Worm (Caenorhabditis elegans): ENCODE data around the gene hsp-75.

The hsp-75 gene

ce11 chrIII:7189581-7190128, 36.9 kb downstream of the hsp-75 start, which contains the start of gene rps-21 (continued):
- TF ChIP-seq hlh-8 (tag; optimal IDR thresholded peaks at IDR 0.05) = no peak
- TF ChIP-seq syd-9 (tag; optimal IDR thresholded peaks at IDR 0.05) = no peak
- peak; percentile 32 for TF ChIP-seq unc-55 (GFP tag; optimal IDR thresholded peaks at IDR 0.05)
- no peak for TF ChIP-seq pat-9 (tag; optimal IDR thresholded peaks at IDR 0.05)
- TF ChIP-seq ceh-31 (tag; optimal IDR thresholded peaks at IDR 0.05) = peak; percentile 71
- no peak for TF ChIP-seq lin-11 (tag; optimal IDR thresholded peaks at IDR 0.05)
- no peak for TF ChIP-seq unc-3 (GFP tag; conservative IDR thresholded peaks at IDR 0.05)
- TF ChIP-seq unc-3 (tag; optimal IDR thresholded peaks at IDR 0.05) = no peak
- no peak for TF ChIP-seq pag-3 (tag; optimal IDR thresholded peaks at IDR 0.05; ENCODE audit: borderline replicate concordance)
- no peak for TF ChIP-seq hlh-15 (tag; optimal IDR thresholded peaks at IDR 0.05)
- no peak for TF ChIP-seq tbx-7 (tag; optimal IDR thresholded peaks at IDR 0.05)
- peak; percentile 19 for TF ChIP-seq rnt-1 (tag; optimal IDR thresholded peaks at IDR 0.05)
- no peak for TF ChIP-seq ztf-16 (tag; optimal IDR thresholded peaks at IDR 0.05)
- TF ChIP-seq npax-4 (tag; optimal IDR thresholded peaks at IDR 0.05) = no peak
- no peak for TF ChIP-seq ama-1 (optimal IDR thresholded peaks at IDR 0.05)
- no peak for TF ChIP-seq F13H6.1 (tag; optimal IDR thresholded peaks at IDR 0.05)
- TF ChIP-seq ceh-22 (tag; optimal IDR thresholded peaks at IDR 0.05) = no peak
- TF ChIP-seq pha-2 (tag; optimal IDR thresholded peaks at IDR 0.05) = peak; percentile 20
- TF ChIP-seq gmeb-2 (tag; optimal IDR thresholded peaks at IDR 0.05) = no peak
- TF ChIP-seq ttx-3 (tag; optimal IDR thresholded peaks at IDR 0.05) = no peak
- TF ChIP-seq ceh-45 (GFP tag; IDR thresholded peaks at IDR 0.05) = no peak
- TF ChIP-seq ceh-9 (tag; optimal IDR thresholded peaks at IDR 0.05) = no peak
- no peak for TF ChIP-seq sox-4 (tag; optimal IDR thresholded peaks at IDR 0.05)
- peak; percentile 6 for TF ChIP-seq ceh-14 (tag; optimal IDR thresholded peaks at IDR 0.05)
- TF ChIP-seq elt-2 (tag; optimal IDR thresholded peaks at IDR 0.05) = peak; percentile 21
- no peak for TF ChIP-seq hlh-6 (tag; optimal IDR thresholded peaks at IDR 0.05)
- peak; percentile 69 for TF ChIP-seq tbx-2 (tag; optimal IDR thresholded peaks at IDR 0.05)
- TF ChIP-seq ets-4 (tag; optimal IDR thresholded peaks at IDR 0.05) = no peak
- TF ChIP-seq ceh-24 (tag; optimal IDR thresholded peaks at IDR 0.05) = no peak
- TF ChIP-seq pros-1 (tag; optimal IDR thresholded peaks at IDR 0.05) = no peak
- no peak for TF ChIP-seq sox-2 (GFP tag; IDR thresholded peaks at IDR 0.05)
- no peak for TF ChIP-seq ceh-19 (GFP tag; optimal IDR thresholded peaks at IDR 0.05)
- TF ChIP-seq elt-4 (tag; optimal IDR thresholded peaks at IDR 0.05) = no peak

ce11 chrIII:7188300-7189052, 38.0 kb downstream of the hsp-75 start, which contains the start of the genes F37C12.21 and F37C12.10:
Gene F37C12.21 (plus strand): TSS chrIII:7188357.
Gene F37C12.10 (minus strand): TSS chrIII:7188384.
- TF ChIP-seq elt-2 (tag; optimal IDR thresholded peaks at IDR 0.05) (peak; percentile 49), fax-1 (tag; optimal IDR thresholded peaks at IDR 0.05) (no peak), pax-1 (tag; optimal IDR thresholded peaks at IDR 0.05) (no peak), sox-2 (GFP tag; IDR thresholded peaks at IDR 0.05) (no peak), hlh-6 (tag; optimal IDR thresholded peaks at IDR 0.05) (no peak), tbx-2 (tag; optimal IDR thresholded peaks at IDR 0.05) (no peak), ama-1 (optimal IDR thresholded peaks at IDR 0.05) (no peak)

ce11 chrIII:7185473-7185872, 41.0 kb downstream of the hsp-75 start, which contains the start of gene F37C12.14:
Gene F37C12.14 (minus strand): TSS chrIII:7185573.
- TF ChIP-seq hlh-8 (tag; optimal IDR thresholded peaks at IDR 0.05) (no peak), sdc-2 (tag; optimal IDR thresholded peaks at IDR 0.05) (no peak), ceh-9 (tag; optimal IDR thresholded peaks at IDR 0.05) (no peak), Y22D7AL.16 (tag; optimal IDR thresholded peaks at IDR 0.05) (no peak), hlh-30 (tag; optimal IDR thresholded peaks at IDR 0.05; ENCODE audit: insufficient read depth) (no peak), ceh-48 (tag; optimal IDR thresholded peaks at IDR 0.05) (no peak), ama-1 (optimal IDR thresholded peaks at IDR 0.05) (no peak), ceh-22 (tag; optimal IDR thresholded peaks at IDR 0.05) (no peak), odd-2 (tag; optimal IDR thresholded peaks at IDR 0.05) (no peak), fkh-6 (tag; optimal IDR thresholded peaks at IDR 0.05) (no peak), sox-4 (tag; optimal IDR thresholded peaks at IDR 0.05) (no peak), nfya-1 (tag; optimal IDR thresholded peaks at IDR 0.05) (no peak)

All from whole organism, late embryonic.